Fruit fly (Drosophila melanogaster) whole organism, embryonic: ENCODE data around the gene CG10140.

ENCODE experiments used
- Adf1 ChIP-seq: fragments of 200-800 bp; sonication (Bioruptor generic); IDR thresholded peaks from 2 replicates; pipeline ENCODE4 v1.3.6; 2022; ENCODE audit warnings: missing biosample characterization, missing genetic modification characterization
- Antp ChIP-seq: fragments of 200-800 bp; sonication (Bioruptor generic); optimal IDR thresholded peaks from 3 replicates; lab custom pipeline; 2016; ENCODE audit warnings: missing biosample characterization, missing genetic modification characterization
- Bdp1 ChIP-seq: fragments of 200-800 bp; sonication (Bioruptor generic); optimal IDR thresholded peaks from 3 replicates; lab custom pipeline; 2016; ENCODE audit warnings: missing biosample characterization, missing genetic modification characterization
- CG12391 ChIP-seq: fragments of 200-800 bp; sonication (Bioruptor generic); optimal IDR thresholded peaks from 3 replicates; lab custom pipeline; 2018; ENCODE audit warnings: missing biosample characterization, mild to moderate bottlenecking, missing genetic modification characterization, moderate library complexity
- CG12659 ChIP-seq: fragments of 200-800 bp; sonication (Bioruptor generic); optimal IDR thresholded peaks from 3 replicates; lab custom pipeline; 2017; ENCODE audit warnings: mild to moderate bottlenecking, missing biosample characterization, missing genetic modification reagents, missing genetic modification characterization
- CG15479 ChIP-seq: fragments of 200-800 bp; sonication (Bioruptor generic); optimal IDR thresholded peaks from 3 replicates; lab custom pipeline; 2019; ENCODE audit warnings: missing biosample characterization, mild to moderate bottlenecking, missing genetic modification characterization, moderate library complexity
- CG17568 ChIP-seq: fragments of 200-800 bp; sonication (Bioruptor generic); optimal IDR thresholded peaks from 2 replicates; lab custom pipeline; 2018; ENCODE audit warnings: missing biosample characterization, mild to moderate bottlenecking, missing genetic modification characterization, moderate library complexity
- CG17912 ChIP-seq: fragments of 200-800 bp; sonication (Bioruptor generic); optimal IDR thresholded peaks from 2 replicates; lab custom pipeline; 2018; ENCODE audit warnings: missing biosample characterization, mild to moderate bottlenecking, missing genetic modification characterization
- CG34376 ChIP-seq: fragments of 200-800 bp; sonication (Bioruptor generic); optimal IDR thresholded peaks from 2 replicates; lab custom pipeline; 2018; ENCODE audit warnings: missing biosample characterization, mild to moderate bottlenecking, missing genetic modification characterization
- CG3838 ChIP-seq: fragments of 200-800 bp; sonication (Bioruptor generic); optimal IDR thresholded peaks from 3 replicates; lab custom pipeline; 2016; ENCODE audit warnings: missing biosample characterization, missing genetic modification characterization
- CG5245 ChIP-seq: fragments of 200-800 bp; sonication (Bioruptor generic); optimal IDR thresholded peaks from 3 replicates; lab custom pipeline; 2016; ENCODE audit warnings: missing biosample characterization, missing genetic modification characterization
- CG6791 ChIP-seq: fragments of 200-800 bp; sonication (Bioruptor generic); IDR thresholded peaks from 3 replicates; pipeline ENCODE4 v1.3.6; 2022; ENCODE audit warnings: missing biosample characterization, missing genetic modification characterization; ENCODE audit not compliant: partially characterized antibody
- CG7372 ChIP-seq: fragments of 200-800 bp; sonication (Bioruptor generic); IDR thresholded peaks from 2 replicates; pipeline ENCODE4 v1.3.6; 2022; ENCODE audit warnings: missing biosample characterization, missing genetic modification characterization
- CG9609 ChIP-seq: fragments of 200-800 bp; sonication (Bioruptor generic); optimal IDR thresholded peaks from 3 replicates; lab custom pipeline; 2016; ENCODE audit warnings: missing biosample characterization, missing genetic modification characterization
- CG9727 ChIP-seq: fragments of 200-800 bp; sonication (Bioruptor generic); optimal IDR thresholded peaks from 3 replicates; lab custom pipeline; 2017; ENCODE audit warnings: missing biosample characterization, mild to moderate bottlenecking, missing genetic modification characterization
- CTCF ChIP-seq: fragments of 200-800 bp; sonication (Bioruptor generic); optimal IDR thresholded peaks from 2 replicates; lab custom pipeline; 2017; ENCODE audit warnings: missing biosample characterization, mild to moderate bottlenecking, missing genetic modification characterization, moderate library complexity
- Dbx ChIP-seq: fragments of 200-800 bp; sonication (Bioruptor generic); IDR thresholded peaks from 3 replicates; pipeline ENCODE4 v1.3.6; 2022; ENCODE audit warnings: missing biosample characterization, missing genetic modification characterization
- Drgx ChIP-seq: fragments of 200-800 bp; sonication (Bioruptor generic); IDR thresholded peaks from 2 replicates; pipeline ENCODE4 v1.3.6; 2022; ENCODE audit warnings: missing biosample characterization, missing genetic modification characterization
- E2f2 ChIP-seq: fragments of 200-800 bp; sonication (Bioruptor generic); IDR thresholded peaks from 2 replicates; pipeline ENCODE4 v1.3.6; 2022; ENCODE audit warnings: missing biosample characterization, missing genetic modification characterization
- Ets65A ChIP-seq: fragments of 200-800 bp; sonication (Bioruptor generic); peaks from one replicate; lab custom pipeline; 2016; ENCODE audit warnings: missing biosample characterization, missing genetic modification characterization
- HmgD ChIP-seq: fragments of 200-800 bp; sonication (Bioruptor generic); optimal IDR thresholded peaks from 3 replicates; lab custom pipeline; 2016; ENCODE audit warnings: missing biosample characterization, missing genetic modification characterization
- Kr ChIP-seq: fragments of 200-800 bp; sonication (Bioruptor generic); optimal IDR thresholded peaks from 2 replicates; lab custom pipeline; 2017; ENCODE audit warnings: missing biosample characterization, mild to moderate bottlenecking, missing genetic modification characterization
- Lim3 ChIP-seq: fragments of 200-800 bp; sonication (Bioruptor generic); IDR thresholded peaks from 2 replicates; pipeline ENCODE4 v1.3.6; 2022; ENCODE audit warnings: missing biosample characterization, missing genetic modification characterization
- MBD-R2 ChIP-seq: fragments of 200-800 bp; sonication (Bioruptor generic); IDR thresholded peaks from 2 replicates; pipeline ENCODE4 v1.3.6; 2022; ENCODE audit warnings: missing biosample characterization, missing genetic modification characterization
- Max ChIP-seq: fragments of 200-800 bp; sonication (Bioruptor generic); optimal IDR thresholded peaks from 2 replicates; lab custom pipeline; 2016; ENCODE audit warnings: missing biosample characterization, mild to moderate bottlenecking, missing genetic modification characterization
- Med ChIP-seq: fragments of 200-800 bp; sonication (Bioruptor generic); peaks from one replicate; lab custom pipeline; 2016; ENCODE audit warnings: missing biosample characterization, missing genetic modification characterization, mild to moderate bottlenecking, inconsistent platforms, moderate library complexity
- Mes4 ChIP-seq: fragments of 200-800 bp; sonication (Bioruptor generic); optimal IDR thresholded peaks from 2 replicates; lab custom pipeline; 2016; ENCODE audit warnings: missing biosample characterization, missing genetic modification characterization
- Myb ChIP-seq: fragments of 200-800 bp; sonication (Bioruptor generic); optimal IDR thresholded peaks from 2 replicates; lab custom pipeline; 2016; ENCODE audit warnings: missing biosample characterization, missing genetic modification characterization
- NfI ChIP-seq: fragments of 200-800 bp; sonication (Bioruptor generic); optimal IDR thresholded peaks from 3 replicates; lab custom pipeline; 2018; ENCODE audit warnings: missing biosample characterization, mild to moderate bottlenecking, missing genetic modification characterization, moderate library complexity
- Optix ChIP-seq: fragments of 200-800 bp; sonication (Bioruptor generic); IDR thresholded peaks from 3 replicates; pipeline ENCODE4 v1.3.6; 2022; ENCODE audit warnings: missing biosample characterization, missing genetic modification characterization
- Spps ChIP-seq: fragments of 200-800 bp; sonication (Bioruptor generic); optimal IDR thresholded peaks from 2 replicates; lab custom pipeline; 2018; ENCODE audit warnings: missing biosample characterization, mild to moderate bottlenecking, missing genetic modification characterization
- Sry-β ChIP-seq: fragments of 200-800 bp; sonication (Bioruptor generic); optimal IDR thresholded peaks from 2 replicates; lab custom pipeline; 2018; ENCODE audit warnings: missing biosample characterization, mild to moderate bottlenecking, missing genetic modification characterization, moderate library complexity
- Taf1 ChIP-seq: fragments of 200-800 bp; sonication (Bioruptor generic); IDR thresholded peaks from 2 replicates; pipeline ENCODE4 v1.3.6; 2022; ENCODE audit warnings: missing biosample characterization, missing genetic modification characterization
- YL-1 ChIP-seq: fragments of 200-800 bp; sonication (Bioruptor generic); optimal IDR thresholded peaks from 3 replicates; lab custom pipeline; 2017; ENCODE audit warnings: missing biosample characterization, mild to moderate bottlenecking, missing genetic modification characterization
- bsh ChIP-seq, 2 experiments: fragments of 200-800 bp; sonication (Bioruptor generic); optimal IDR thresholded peaks; 2 replicates each; lab custom pipeline; 2017 to 2018; ENCODE audit warnings: mild to moderate bottlenecking in 2 of 2, missing biosample characterization in 2 of 2, missing genetic modification characterization in 2 of 2, moderate library complexity in 1 of 2
- cg ChIP-seq: fragments of 200-800 bp; sonication (Bioruptor generic); optimal IDR thresholded peaks from 3 replicates; lab custom pipeline; 2019; ENCODE audit warnings: missing biosample characterization, mild to moderate bottlenecking, missing genetic modification characterization, moderate library complexity
- danr ChIP-seq: fragments of 200-800 bp; sonication (Bioruptor generic); IDR thresholded peaks from 2 replicates; pipeline ENCODE4 v1.3.6; 2022; ENCODE audit warnings: missing biosample characterization, missing genetic modification characterization
- esg ChIP-seq: fragments of 200-800 bp; sonication (Bioruptor generic); conservative IDR thresholded peaks from 2 replicates; pipeline ENCODE4 v1.3.6; 2022; ENCODE audit warnings: missing biosample characterization, missing genetic modification characterization
- eve ChIP-seq, 2 experiments: fragments of >200 bp; optimal IDR thresholded peaks; 2 replicates each; lab custom pipeline; 2017; ENCODE audit warnings: missing biosample characterization in 2 of 2, missing genetic modification characterization in 2 of 2
- ewg ChIP-seq: fragments of 200-800 bp; sonication (Bioruptor generic); optimal IDR thresholded peaks from 3 replicates; lab custom pipeline; 2017; ENCODE audit warnings: mild to moderate bottlenecking, missing biosample characterization, missing genetic modification reagents, missing genetic modification characterization
- gem ChIP-seq: fragments of 200-800 bp; sonication (Bioruptor generic); optimal IDR thresholded peaks from 2 replicates; lab custom pipeline; 2019; ENCODE audit warnings: missing biosample characterization, mild to moderate bottlenecking, missing genetic modification characterization, moderate library complexity
- hb ChIP-seq: fragments of 200-800 bp; sonication (Bioruptor generic); IDR thresholded peaks from 3 replicates; pipeline ENCODE4 v1.3.6; 2022; ENCODE audit warnings: missing biosample characterization, missing genetic modification characterization; ENCODE audit not compliant: partially characterized antibody
- jing ChIP-seq: fragments of 200-800 bp; sonication (Bioruptor generic); optimal IDR thresholded peaks from 2 replicates; lab custom pipeline; 2018; ENCODE audit warnings: missing biosample characterization, mild to moderate bottlenecking, missing genetic modification characterization
- klu ChIP-seq: fragments of 200-800 bp; sonication (Bioruptor generic); IDR thresholded peaks from 2 replicates; pipeline ENCODE4 v1.3.6; 2022; ENCODE audit warnings: missing biosample characterization, missing genetic modification characterization
- lilli ChIP-seq: fragments of 200-800 bp; sonication (Bioruptor generic); optimal IDR thresholded peaks from 3 replicates; lab custom pipeline; 2016; ENCODE audit warnings: missing biosample characterization, missing genetic modification characterization
- nom ChIP-seq: fragments of 200-800 bp; sonication (Bioruptor generic); optimal IDR thresholded peaks from 2 replicates; lab custom pipeline; 2017; ENCODE audit warnings: missing biosample characterization, missing genetic modification characterization, mild to moderate bottlenecking, moderate library complexity, missing genetic modification reagents
- onecut ChIP-seq: fragments of 200-800 bp; sonication (Bioruptor generic); IDR thresholded peaks from 2 replicates; pipeline ENCODE4 v1.3.6; 2022; ENCODE audit warnings: missing biosample characterization, missing genetic modification characterization
- pnt ChIP-seq: fragments of 200-800 bp; sonication (Bioruptor generic); optimal IDR thresholded peaks from 3 replicates; lab custom pipeline; 2016; ENCODE audit warnings: missing biosample characterization, missing genetic modification characterization
- row ChIP-seq: fragments of 200-800 bp; sonication (Bioruptor generic); IDR thresholded peaks from 3 replicates; pipeline ENCODE4 v1.3.6; 2022; ENCODE audit warnings: missing biosample characterization, missing genetic modification characterization
- sna ChIP-seq: fragments of 200-800 bp; sonication (Bioruptor generic); IDR thresholded peaks from 2 replicates; pipeline ENCODE4 v1.3.6; 2022; ENCODE audit warnings: missing biosample characterization, missing genetic modification characterization; ENCODE audit not compliant: partially characterized antibody
- trem ChIP-seq: fragments of 200-800 bp; optimal IDR thresholded peaks from 3 replicates; lab custom pipeline; 2019; ENCODE audit warnings: missing biosample characterization, mild to moderate bottlenecking, missing genetic modification characterization, moderate library complexity
- wor ChIP-seq: fragments of 200-800 bp; sonication (Bioruptor generic); IDR thresholded peaks from 2 replicates; pipeline ENCODE4 v1.3.6; 2022; ENCODE audit warnings: missing biosample characterization, missing genetic modification characterization
- zen2 ChIP-seq: fragments of 200-800 bp; sonication (Bioruptor generic); IDR thresholded peaks from 3 replicates; pipeline ENCODE4 v1.3.6; 2022; ENCODE audit warnings: missing biosample characterization, missing genetic modification characterization; ENCODE audit not compliant: partially characterized antibody

CG10140 gene

DNA sequence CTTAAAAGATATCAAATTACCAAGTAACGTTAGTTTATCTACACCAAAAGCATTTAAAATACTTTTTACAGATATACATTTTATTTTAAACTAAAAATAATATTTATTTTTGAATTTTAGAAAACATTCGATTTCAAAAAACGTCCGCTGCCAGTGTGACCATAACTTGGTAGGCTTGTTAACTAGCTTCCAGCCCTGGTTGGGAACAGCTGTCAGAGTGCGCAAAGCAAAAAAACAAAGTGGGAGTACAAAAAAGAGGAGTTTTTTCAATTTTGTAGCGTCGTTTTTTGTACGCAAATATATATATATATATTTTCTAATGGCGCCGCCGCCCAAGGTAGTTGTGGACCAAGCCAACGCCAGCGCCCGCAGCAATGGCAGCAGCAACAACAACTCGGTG, 2.1 kb upstream of the CG10140 start, which contains the start of gene cmb (continued):
- peak; percentile 90 for TF ChIP-seq Drgx (GFP tag; lab: Robert Waterston, UW)
- no peak for TF ChIP-seq Optix (GFP tag; lab: Robert Waterston, UW)
- no peak for TF ChIP-seq eve (GFP tag; optimal IDR thresholded peaks at IDR 0.05; lab: Kevin White, UChicago)
- TF ChIP-seq CG9727 (GFP tag; lab: Kevin White, UChicago): no peak
- peak; percentile 9 for TF ChIP-seq CG12391 (tag; lab: Kevin White, UChicago)
- TF ChIP-seq cg (GFP tag; lab: Kevin White, UChicago): no peak
- no peak for TF ChIP-seq CG17568 (GFP tag; lab: Kevin White, UChicago)
- peak; percentile 40 for TF ChIP-seq trem (tag; lab: Kevin White, UChicago)
- TF ChIP-seq Lim3 (GFP tag; lab: Robert Waterston, UW): no peak
- peak in 1 of 2 experiments; percentile 95 for TF ChIP-seq bsh (GFP tag; optimal IDR thresholded peaks at IDR 0.05; lab: Kevin White, UChicago)
- no peak for TF ChIP-seq Sry-β (GFP tag; lab: Kevin White, UChicago)
- no peak for TF ChIP-seq Max
- TF ChIP-seq ewg: peak; percentile 60
- TF ChIP-seq esg (GFP tag; lab: Robert Waterston, UW): no peak
- TF ChIP-seq CG7372 (GFP tag; lab: Robert Waterston, UW): no peak
- no peak for TF ChIP-seq Bdp1
- TF ChIP-seq Taf1 (GFP tag; lab: Robert Waterston, UW): no peak
- TF ChIP-seq CG12659 (GFP tag; lab: Kevin White, UChicago): no peak
- TF ChIP-seq Antp (GFP tag; lab: Kevin White, UChicago): no peak
- TF ChIP-seq Kr (GFP tag; lab: Kevin White, UChicago): no peak
- no peak for TF ChIP-seq NfI (GFP tag; lab: Kevin White, UChicago)
- peak; percentile 27 for TF ChIP-seq Med
- TF ChIP-seq CG3838: no peak
- no peak for TF ChIP-seq onecut (GFP tag; lab: Robert Waterston, UW)
- no peak for TF ChIP-seq CG9609 (GFP tag; lab: Kevin White, UChicago)
- TF ChIP-seq HmgD (GFP tag; lab: Kevin White, UChicago): no peak
- no peak for TF ChIP-seq CG5245 (GFP tag; lab: Kevin White, UChicago)
- peak; percentile 83 for TF ChIP-seq E2f2 (GFP tag; lab: Robert Waterston, UW)
- no peak for TF ChIP-seq CG34376 (GFP tag; lab: Kevin White, UChicago)
- no peak for TF ChIP-seq Mes4 (GFP tag; lab: Kevin White, UChicago)
- TF ChIP-seq jing (GFP tag; lab: Kevin White, UChicago): no peak
- TF ChIP-seq Ets65A: peak; percentile 67
- TF ChIP-seq lilli: no peak
- no peak for TF ChIP-seq CG6791
- TF ChIP-seq hb: no peak
- TF ChIP-seq Spps: no peak
- peak; percentile 93 for TF ChIP-seq nom (GFP tag; lab: Kevin White, UChicago)
- TF ChIP-seq danr (GFP tag; lab: Robert Waterston, UW): no peak
- no peak for TF ChIP-seq Adf1 (GFP tag; lab: Robert Waterston, UW)
- TF ChIP-seq CG17912: no peak
- peak; percentile 38; the same call in 1 of the 3 replicates for TF ChIP-seq row (GFP tag; lab: Robert Waterston, UW)
- peak; percentile 96 for TF ChIP-seq MBD-R2 (GFP tag; lab: Robert Waterston, UW)
- no peak for TF ChIP-seq zen2
- TF ChIP-seq Dbx (GFP tag; lab: Robert Waterston, UW): no peak
- TF ChIP-seq gem (tag; lab: Kevin White, UChicago): no peak
- TF ChIP-seq klu: no peak
- TF ChIP-seq pnt: no peak
- peak; percentile 53 for TF ChIP-seq YL-1 (GFP tag; lab: Kevin White, UChicago)
- peak; percentile 35 for TF ChIP-seq Myb (GFP tag; lab: Kevin White, UChicago)
- no peak for TF ChIP-seq wor
- no peak for TF ChIP-seq sna (GFP tag; lab: Robert Waterston, UW)
- peak; percentile 68 for TF ChIP-seq CG15479
- peak; percentile 43 for TF ChIP-seq CTCF (GFP tag; lab: Kevin White, UChicago)
